Worm (Caenorhabditis elegans) whole organism, young adult: Measurements from ENCODE around the gene C50E3.11.

Experiments
- Y95B8A.8 ChIP-seq: fragments of 200-800 bp; sonication (Bioruptor generic); IDR thresholded peaks from 2 replicates; pipeline ENCODE4 v1.3.6; 2022; ENCODE audit warnings: missing genetic modification reagents, missing genetic modification characterization, missing compliant biosample characterization
- egl-18 ChIP-seq: fragments of 200-800 bp; sonication (Bioruptor generic); IDR thresholded peaks from 2 replicates; pipeline ENCODE4 v1.3.6; 2022; ENCODE audit warnings: missing genetic modification reagents, missing genetic modification characterization, missing compliant biosample characterization
- tlf-1 ChIP-seq: fragments of 200-800 bp; sonication (Bioruptor generic); optimal IDR thresholded peaks from 2 replicates; lab custom pipeline; 2018; ENCODE audit warnings: mild to moderate bottlenecking, missing genetic modification characterization, missing compliant biosample characterization

ce11 chrV:7604858-7605257 is 1.6 kb upstream of the C50E3.11 start, which contains the start of gene clec-213:
- TF ChIP-seq tlf-1 (no peak), egl-18 (GFP tag; lab: Robert Waterston, UW) (no peak), Y95B8A.8 (GFP tag; lab: Robert Waterston, UW) (no peak)
